Worm (Caenorhabditis elegans) whole organism, mixed stage, embryonic: Measurements from ENCODE around the gene cutl-24.

Experiments
- ceh-43 ChIP-seq: fragments of 200-800 bp; sonication (Bioruptor generic); optimal IDR thresholded peaks from 2 replicates; lab custom pipeline; 2018; ENCODE audit warnings: mild to moderate bottlenecking, missing genetic modification characterization, moderate library complexity, missing compliant biosample characterization
- drap-1 ChIP-seq: fragments of 200-800 bp; sonication (Bioruptor generic); optimal IDR thresholded peaks from 3 replicates; lab custom pipeline; 2018; ENCODE audit warnings: mild to moderate bottlenecking, missing genetic modification characterization, missing compliant biosample characterization
- elt-3 ChIP-seq: fragments of 150-350 bp; optimal IDR thresholded peaks from 2 replicates; lab custom pipeline; 2014; ENCODE audit warnings: missing biosample characterization, missing genetic modification characterization
- ham-2 ChIP-seq: fragments of 200-800 bp; sonication (Bioruptor generic); optimal IDR thresholded peaks from 2 replicates; lab custom pipeline; 2018; ENCODE audit warnings: mild to moderate bottlenecking, missing genetic modification characterization, missing compliant biosample characterization
- lin-13 ChIP-seq: fragments of 150-350 bp; optimal IDR thresholded peaks from 2 replicates; lab custom pipeline; 2014; ENCODE audit warnings: missing biosample characterization, missing genetic modification characterization
- lsy-2 ChIP-seq: fragments of 150-350 bp; optimal IDR thresholded peaks from 2 replicates; lab custom pipeline; 2014; ENCODE audit warnings: missing biosample characterization, missing genetic modification characterization
- mab-5 ChIP-seq: fragments of 150-350 bp; optimal IDR thresholded peaks from 2 replicates; lab custom pipeline; 2014; ENCODE audit warnings: missing biosample characterization, missing genetic modification characterization
- nhr-76 ChIP-seq: sonication (generic microtip); optimal IDR thresholded peaks from 2 replicates; lab custom pipeline; 2017; ENCODE audit warnings: missing biosample characterization, missing genetic modification characterization
- snpc-4 ChIP-seq: fragments of 150-350 bp; optimal IDR thresholded peaks from 2 replicates; lab custom pipeline; 2014; ENCODE audit warnings: missing biosample characterization, missing genetic modification characterization
- unc-39 ChIP-seq: fragments of 150-350 bp; optimal IDR thresholded peaks from 2 replicates; lab custom pipeline; 2014; ENCODE audit warnings: missing biosample characterization, missing genetic modification characterization

ce11 chrIV:119792-120191 is 45.1 kb upstream of the cutl-24 start:
- TF ChIP-seq lin-13 (no peak), ham-2 (GFP tag; lab: Kevin White, UChicago) (no peak), nhr-76 (tag; lab: Kevin White, UChicago) (no peak), lsy-2 (no peak), drap-1 (no peak), mab-5 (tag; lab: Kevin White, UChicago) (no peak), elt-3 (tag; lab: Kevin White, UChicago) (no peak), snpc-4 (no peak), ceh-43 (GFP tag; lab: Kevin White, UChicago) (no peak), unc-39 (tag; lab: Kevin White, UChicago) (no peak)
